Worm (Caenorhabditis elegans): Measurements from ENCODE around the gene M01H9.4.

ce11 chrIV:4530170-4530569 is 47.5 kb upstream of the M01H9.4 start, which contains the start of gene ZK185.3:
- TF ChIP-seq him-1 (tag; optimal IDR thresholded peaks at IDR 0.05) (no peak), dao-5 (tag; optimal IDR thresholded peaks at IDR 0.05) (no peak)
